Fruit fly (Drosophila melanogaster) whole organism, embryonic: Measurements from ENCODE around the gene CG33160.

Experiments
- ATbp ChIP-seq: fragments of 200-800 bp; sonication (Bioruptor generic); optimal IDR thresholded peaks from 2 replicates; lab custom pipeline; 2017; ENCODE audit warnings: missing biosample characterization, mild to moderate bottlenecking, missing genetic modification characterization, missing genetic modification reagents
- Atf-2 ChIP-seq: fragments of 200-800 bp; sonication (Bioruptor generic); optimal IDR thresholded peaks from 2 replicates; lab custom pipeline; 2016; ENCODE audit warnings: missing biosample characterization, missing genetic modification characterization
- CG10209 ChIP-seq: fragments of 200-800 bp; sonication (Bioruptor generic); optimal IDR thresholded peaks from 3 replicates; lab custom pipeline; 2017; ENCODE audit warnings: missing biosample characterization, mild to moderate bottlenecking, missing genetic modification characterization, missing genetic modification reagents
- CG10267 ChIP-seq: fragments of 200-800 bp; sonication (Bioruptor generic); optimal IDR thresholded peaks from 2 replicates; lab custom pipeline; 2018; ENCODE audit warnings: missing biosample characterization, mild to moderate bottlenecking, missing genetic modification characterization, moderate library complexity
- CG10979 ChIP-seq: fragments of 200-800 bp; sonication (Bioruptor generic); optimal IDR thresholded peaks from 2 replicates; lab custom pipeline; 2018; ENCODE audit warnings: missing biosample characterization, mild to moderate bottlenecking, missing genetic modification characterization, moderate library complexity
- CG11093 ChIP-seq: fragments of 200-800 bp; sonication (Bioruptor generic); IDR thresholded peaks from 3 replicates; pipeline ENCODE4 v1.3.6; 2022; ENCODE audit warnings: missing biosample characterization, missing genetic modification characterization
- CG12744 ChIP-seq: fragments of 200-800 bp; sonication (Bioruptor generic); optimal IDR thresholded peaks from 2 replicates; lab custom pipeline; 2016; ENCODE audit warnings: missing biosample characterization, missing genetic modification characterization
- CG12769 ChIP-seq: fragments of 200-800 bp; sonication (Bioruptor generic); optimal IDR thresholded peaks from 2 replicates; lab custom pipeline; 2019; ENCODE audit warnings: missing biosample characterization, mild to moderate bottlenecking, missing genetic modification characterization, moderate library complexity
- CG13287 ChIP-seq: fragments of 200-800 bp; sonication (Bioruptor generic); IDR thresholded peaks from 2 replicates; pipeline ENCODE4 v1.3.6; 2022; ENCODE audit warnings: missing biosample characterization, missing genetic modification characterization; ENCODE audit not compliant: partially characterized antibody
- CG13424 ChIP-seq: fragments of 200-800 bp; sonication (Bioruptor generic); optimal IDR thresholded peaks from 2 replicates; lab custom pipeline; 2019; ENCODE audit warnings: missing biosample characterization, mild to moderate bottlenecking, missing genetic modification characterization, moderate library complexity
- CG14441 ChIP-seq: fragments of 200-800 bp; sonication (Bioruptor generic); IDR thresholded peaks from 2 replicates; pipeline ENCODE4 v1.3.6; 2022; ENCODE audit warnings: missing biosample characterization, missing genetic modification characterization
- CG17328 ChIP-seq: fragments of 200-800 bp; sonication (Bioruptor generic); IDR thresholded peaks from 2 replicates; pipeline ENCODE4 v1.3.6; 2022; ENCODE audit warnings: missing biosample characterization, missing genetic modification characterization
- CG18619 ChIP-seq: fragments of 200-800 bp; sonication (Bioruptor generic); optimal IDR thresholded peaks from 3 replicates; lab custom pipeline; 2017; ENCODE audit warnings: missing biosample characterization, mild to moderate bottlenecking, missing genetic modification characterization
- CG2120 ChIP-seq: fragments of 200-800 bp; sonication (Bioruptor generic); optimal IDR thresholded peaks from 3 replicates; lab custom pipeline; 2016; ENCODE audit warnings: missing biosample characterization, missing genetic modification characterization
- CG2199 ChIP-seq: fragments of 200-800 bp; sonication (Bioruptor generic); IDR thresholded peaks from 3 replicates; pipeline ENCODE4 v1.3.6; 2022; ENCODE audit warnings: missing biosample characterization, missing genetic modification characterization
- CG3065 ChIP-seq: fragments of 200-800 bp; sonication (Bioruptor generic); optimal IDR thresholded peaks from 2 replicates; lab custom pipeline; 2016; ENCODE audit warnings: missing biosample characterization, missing genetic modification characterization
- CG34376 ChIP-seq: fragments of 200-800 bp; sonication (Bioruptor generic); optimal IDR thresholded peaks from 2 replicates; lab custom pipeline; 2018; ENCODE audit warnings: missing biosample characterization, mild to moderate bottlenecking, missing genetic modification characterization
- CG3726 ChIP-seq: fragments of 200-800 bp; sonication (Bioruptor generic); IDR thresholded peaks from 3 replicates; pipeline ENCODE4, ENCODE4 v1.3.6; 2022; ENCODE audit warnings: missing biosample characterization, missing genetic modification characterization
- CG6689 ChIP-seq: fragments of 200-800 bp; sonication (Bioruptor generic); IDR thresholded peaks from 2 replicates; pipeline ENCODE4 v1.3.6; 2022; ENCODE audit warnings: missing biosample characterization, missing genetic modification characterization
- CG6854 ChIP-seq: fragments of 200-800 bp; sonication (Bioruptor generic); optimal IDR thresholded peaks from 3 replicates; lab custom pipeline; 2017; ENCODE audit warnings: missing biosample characterization, mild to moderate bottlenecking, missing genetic modification characterization
- CG7963 ChIP-seq: fragments of 200-800 bp; sonication (Bioruptor generic); IDR thresholded peaks from 3 replicates; pipeline ENCODE4 v1.3.6; 2022; ENCODE audit warnings: missing biosample characterization, missing genetic modification characterization; ENCODE audit not compliant: partially characterized antibody
- CG9727 ChIP-seq: fragments of 200-800 bp; sonication (Bioruptor generic); optimal IDR thresholded peaks from 3 replicates; lab custom pipeline; 2017; ENCODE audit warnings: missing biosample characterization, mild to moderate bottlenecking, missing genetic modification characterization
- Dp ChIP-seq: fragments of 200-800 bp; sonication (Bioruptor generic); optimal IDR thresholded peaks from 2 replicates; lab custom pipeline; 2018; ENCODE audit warnings: missing biosample characterization, mild to moderate bottlenecking, missing genetic modification characterization, moderate library complexity
- Gsc ChIP-seq: fragments of 200-800 bp; sonication (Bioruptor generic); IDR thresholded peaks from 2 replicates; pipeline ENCODE4 v1.3.6; 2022; ENCODE audit warnings: missing biosample characterization, missing genetic modification characterization
- HLHmδ ChIP-seq: fragments of 200-800 bp; sonication (Bioruptor generic); optimal IDR thresholded peaks from 2 replicates; lab custom pipeline; 2018; ENCODE audit warnings: missing biosample characterization, mild to moderate bottlenecking, missing genetic modification characterization, moderate library complexity
- HmgD ChIP-seq: fragments of 200-800 bp; sonication (Bioruptor generic); optimal IDR thresholded peaks from 3 replicates; lab custom pipeline; 2016; ENCODE audit warnings: missing biosample characterization, missing genetic modification characterization
- Jarid2 ChIP-seq: fragments of 200-800 bp; sonication (Bioruptor generic); optimal IDR thresholded peaks from 3 replicates; lab custom pipeline; 2017; ENCODE audit warnings: mild to moderate bottlenecking, missing biosample characterization, missing genetic modification reagents, missing genetic modification characterization
- Mrtf ChIP-seq: fragments of 200-800 bp; sonication (Bioruptor generic); IDR thresholded peaks from 3 replicates; pipeline ENCODE4 v1.3.6; 2022; ENCODE audit warnings: missing biosample characterization, missing genetic modification characterization
- Ptx1 ChIP-seq: fragments of 200-800 bp; sonication (Bioruptor generic); IDR thresholded peaks from 2 replicates; pipeline ENCODE4 v1.3.6; 2022; ENCODE audit warnings: missing biosample characterization, missing genetic modification characterization
- Sry-β ChIP-seq: fragments of 200-800 bp; sonication (Bioruptor generic); optimal IDR thresholded peaks from 2 replicates; lab custom pipeline; 2018; ENCODE audit warnings: missing biosample characterization, mild to moderate bottlenecking, missing genetic modification characterization, moderate library complexity
- Taf1 ChIP-seq: fragments of 200-800 bp; sonication (Bioruptor generic); IDR thresholded peaks from 2 replicates; pipeline ENCODE4 v1.3.6; 2022; ENCODE audit warnings: missing biosample characterization, missing genetic modification characterization
- al ChIP-seq: fragments of 200-800 bp; sonication (Bioruptor generic); IDR thresholded peaks from 2 replicates; pipeline ENCODE4 v1.3.6; 2022; ENCODE audit warnings: missing biosample characterization, missing genetic modification characterization
- az2 ChIP-seq: fragments of 200-800 bp; sonication (Bioruptor generic); optimal IDR thresholded peaks from 3 replicates; lab custom pipeline; 2016; ENCODE audit warnings: missing biosample characterization, missing genetic modification characterization
- btn ChIP-seq: fragments of 200-800 bp; sonication (Bioruptor generic); optimal IDR thresholded peaks from 2 replicates; lab custom pipeline; 2016; ENCODE audit warnings: missing biosample characterization, missing genetic modification characterization
- chif ChIP-seq, 2 experiments: fragments of 200-800 bp; sonication (Bioruptor generic); optimal IDR thresholded peaks; 3 replicates each; lab custom pipeline; 2016; ENCODE audit warnings: missing biosample characterization in 2 of 2, missing genetic modification characterization in 2 of 2
- dmrt11E ChIP-seq: fragments of 200-800 bp; sonication (Bioruptor generic); optimal IDR thresholded peaks from 3 replicates; lab custom pipeline; 2018; ENCODE audit warnings: missing biosample characterization, mild to moderate bottlenecking, missing genetic modification characterization, moderate library complexity
- dpn ChIP-seq, 2 experiments: fragments of 200-800 bp; sonication (Bioruptor generic); optimal IDR thresholded peaks; 3 replicates each; lab custom pipeline; 2016; ENCODE audit warnings: missing biosample characterization in 2 of 2, missing genetic modification characterization in 2 of 2
- eve ChIP-seq, 2 experiments: fragments of >200 bp; optimal IDR thresholded peaks; 2 replicates each; lab custom pipeline; 2017; ENCODE audit warnings: missing biosample characterization in 2 of 2, missing genetic modification characterization in 2 of 2
- exex ChIP-seq: fragments of 200-800 bp; sonication (Bioruptor generic); optimal IDR thresholded peaks from 4 replicates; lab custom pipeline; 2018; ENCODE audit warnings: missing biosample characterization, mild to moderate bottlenecking, missing genetic modification characterization, moderate library complexity
- fd64A ChIP-seq: fragments of 200-800 bp; sonication (Bioruptor generic); optimal IDR thresholded peaks from 3 replicates; lab custom pipeline; 2018; ENCODE audit warnings: missing biosample characterization, mild to moderate bottlenecking, missing genetic modification characterization
- grau ChIP-seq: fragments of 200-800 bp; optimal IDR thresholded peaks from 3 replicates; lab custom pipeline; 2019; ENCODE audit warnings: missing biosample characterization, mild to moderate bottlenecking, missing genetic modification characterization, moderate library complexity
- lmd ChIP-seq: fragments of 200-800 bp; sonication (Bioruptor generic); IDR thresholded peaks from 2 replicates; pipeline ENCODE4 v1.3.6; 2022; ENCODE audit warnings: missing biosample characterization, missing genetic modification characterization
- lola ChIP-seq, 3 experiments: fragments of >200 bp in 2 of 3; fragments of 200-800 bp in 1 of 3; sonication (Bioruptor generic) in 1 of 3; optimal IDR thresholded peaks; 2 replicates each; lab custom pipeline; 2017 to 2019; ENCODE audit warnings: missing biosample characterization in 3 of 3, missing genetic modification characterization in 3 of 3, mild to moderate bottlenecking in 1 of 3, moderate library complexity in 1 of 3
- pita ChIP-seq: fragments of 200-800 bp; sonication (Bioruptor generic); optimal IDR thresholded peaks from 2 replicates; lab custom pipeline; 2017; ENCODE audit warnings: missing biosample characterization, mild to moderate bottlenecking, missing genetic modification characterization
- pnt ChIP-seq: fragments of 200-800 bp; sonication (Bioruptor generic); optimal IDR thresholded peaks from 3 replicates; lab custom pipeline; 2016; ENCODE audit warnings: missing biosample characterization, missing genetic modification characterization
- slbo ChIP-seq: fragments of 200-800 bp; sonication (Bioruptor generic); IDR thresholded peaks from 2 replicates; pipeline ENCODE4 v1.3.6; 2022; ENCODE audit warnings: missing biosample characterization, missing genetic modification characterization
- sob ChIP-seq: fragments of 200-800 bp; sonication (Bioruptor generic); IDR thresholded peaks from 2 replicates; pipeline ENCODE4 v1.3.6; 2022; ENCODE audit warnings: missing biosample characterization, missing genetic modification characterization
- stc ChIP-seq: fragments of 200-800 bp; sonication (Bioruptor generic); IDR thresholded peaks from 2 replicates; pipeline ENCODE4 v1.3.6; 2022; ENCODE audit warnings: missing biosample characterization, missing genetic modification characterization
- wdn ChIP-seq: fragments of 200-800 bp; sonication (Bioruptor generic); IDR thresholded peaks from 2 replicates; pipeline ENCODE4 v1.3.6; 2022; ENCODE audit warnings: missing biosample characterization, missing genetic modification characterization
- wek ChIP-seq: fragments of 200-800 bp; sonication (Bioruptor generic); optimal IDR thresholded peaks from 3 replicates; lab custom pipeline; 2018; ENCODE audit warnings: missing biosample characterization, mild to moderate bottlenecking, missing genetic modification characterization, moderate library complexity

Gene CG33160

DNA sequence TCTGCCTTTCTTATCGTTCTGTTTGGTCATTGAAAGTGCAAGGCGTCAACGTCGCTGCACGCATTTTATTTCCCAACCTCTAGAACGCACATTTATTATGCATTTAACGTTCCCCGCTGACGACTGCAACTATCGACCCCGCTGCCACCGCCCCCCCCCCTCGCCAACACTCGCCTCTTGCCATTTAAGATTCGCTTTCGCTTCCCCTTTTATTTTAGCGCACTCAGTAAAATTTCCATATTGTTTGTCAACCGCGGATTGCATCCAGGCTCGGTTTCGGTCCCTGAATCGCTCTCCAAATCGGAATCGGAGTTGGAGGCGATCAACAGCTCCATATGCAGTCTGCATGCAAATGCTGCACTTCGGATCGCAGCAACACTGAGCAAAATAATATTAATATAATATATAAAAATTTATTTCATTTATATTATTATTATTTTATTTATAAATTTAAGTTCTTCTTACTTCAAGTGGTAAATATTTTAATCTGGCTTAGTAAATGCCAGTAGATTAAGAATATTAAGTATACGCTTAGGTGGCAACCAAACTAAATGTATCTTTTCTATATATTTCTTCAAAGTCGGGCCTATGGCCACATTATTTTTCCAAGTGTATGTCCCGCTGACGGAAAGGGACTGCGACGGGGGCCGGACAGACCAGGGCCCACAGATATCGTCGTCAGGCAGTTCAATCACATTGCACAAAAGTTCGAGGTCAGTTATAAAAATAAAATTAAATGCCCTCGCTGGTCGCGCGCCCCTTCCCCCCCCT lies 34.6 kb upstream of the CG33160 start (continued):
- no peak for TF ChIP-seq Taf1 (GFP tag; lab: Robert Waterston, UW)
- no peak for TF ChIP-seq CG12744 (GFP tag; lab: Kevin White, UChicago)
- TF ChIP-seq CG14441: peak; percentile 18; the same call in 1 of the 2 replicates
- TF ChIP-seq Atf-2 (GFP tag; lab: Kevin White, UChicago): no peak
- TF ChIP-seq CG6689 (GFP tag; lab: Robert Waterston, UW): no peak
- peak; percentile 42 for TF ChIP-seq grau (tag; lab: Kevin White, UChicago)
- TF ChIP-seq btn: no peak
- TF ChIP-seq CG6854 (GFP tag; lab: Kevin White, UChicago): no peak
- peak; percentile 21 for TF ChIP-seq ATbp (GFP tag; lab: Kevin White, UChicago)
- TF ChIP-seq CG2199 (GFP tag; lab: Robert Waterston, UW): no peak
- no peak for TF ChIP-seq slbo
- TF ChIP-seq CG34376: no peak
- peak in 1 of 3 experiments; percentile 37 for TF ChIP-seq lola (GFP tag; optimal IDR thresholded peaks at IDR 0.05; lab: Kevin White, UChicago)
- TF ChIP-seq az2: peak; percentile 29
- peak in 1 of 2 experiments; percentile 31 for TF ChIP-seq dpn (GFP tag; optimal IDR thresholded peaks at IDR 0.05; lab: Kevin White, UChicago)
- TF ChIP-seq wdn: no peak
- no peak for TF ChIP-seq Dp
- 0 out of 2 replicates have a peak, but pooled peaks have one; percentile 11 for TF ChIP-seq Ptx1 (GFP tag; lab: Robert Waterston, UW)
- TF ChIP-seq eve (GFP tag; optimal IDR thresholded peaks at IDR 0.05; lab: Kevin White, UChicago): no peak
- TF ChIP-seq CG17328 (GFP tag; lab: Robert Waterston, UW): no peak
- no peak for TF ChIP-seq chif (GFP tag; optimal IDR thresholded peaks at IDR 0.05; lab: Kevin White, UChicago)
- TF ChIP-seq HLHmδ (GFP tag; lab: Kevin White, UChicago): no peak
- TF ChIP-seq CG10267 (tag; lab: Kevin White, UChicago): peak; percentile 5
- no peak for TF ChIP-seq Gsc
- TF ChIP-seq CG13287: no peak
- no peak for TF ChIP-seq sob (GFP tag; lab: Robert Waterston, UW)
- TF ChIP-seq pnt (GFP tag; lab: Kevin White, UChicago): no peak
- TF ChIP-seq CG7963: no peak
- no peak for TF ChIP-seq stc (GFP tag; lab: Robert Waterston, UW)
- no peak for TF ChIP-seq CG3726 (GFP tag; lab: Robert Waterston, UW)
- peak; percentile 55 for TF ChIP-seq dmrt11E (tag; lab: Kevin White, UChicago)
- TF ChIP-seq CG2120 (GFP tag; lab: Kevin White, UChicago): no peak
- TF ChIP-seq exex (tag; lab: Kevin White, UChicago): no peak
- TF ChIP-seq CG18619 (GFP tag; lab: Kevin White, UChicago): no peak
- TF ChIP-seq CG10979 (tag; lab: Kevin White, UChicago): peak; percentile 34
- no peak for TF ChIP-seq CG11093
- TF ChIP-seq CG12769: no peak
- no peak for TF ChIP-seq pita (GFP tag; lab: Kevin White, UChicago)
- TF ChIP-seq CG3065 (GFP tag; lab: Kevin White, UChicago): no peak
- no peak for TF ChIP-seq Jarid2 (GFP tag; lab: Kevin White, UChicago)
- no peak for TF ChIP-seq wek (GFP tag; lab: Kevin White, UChicago)
- no peak for TF ChIP-seq al (GFP tag; lab: Robert Waterston, UW)
- TF ChIP-seq CG10209: peak; percentile 12
- TF ChIP-seq CG9727 (GFP tag; lab: Kevin White, UChicago): no peak
- TF ChIP-seq HmgD: no peak
- no peak for TF ChIP-seq lmd (GFP tag; lab: Robert Waterston, UW)
- TF ChIP-seq Mrtf (GFP tag; lab: Robert Waterston, UW): no peak
- no peak for TF ChIP-seq Sry-β
- peak; percentile 40 for TF ChIP-seq CG13424 (tag; lab: Kevin White, UChicago)
- no peak for TF ChIP-seq fd64A (GFP tag; lab: Kevin White, UChicago)
